Fruit fly (Drosophila melanogaster): Measurements from ENCODE around the gene RnpS1.

RnpS1 gene

DNA sequence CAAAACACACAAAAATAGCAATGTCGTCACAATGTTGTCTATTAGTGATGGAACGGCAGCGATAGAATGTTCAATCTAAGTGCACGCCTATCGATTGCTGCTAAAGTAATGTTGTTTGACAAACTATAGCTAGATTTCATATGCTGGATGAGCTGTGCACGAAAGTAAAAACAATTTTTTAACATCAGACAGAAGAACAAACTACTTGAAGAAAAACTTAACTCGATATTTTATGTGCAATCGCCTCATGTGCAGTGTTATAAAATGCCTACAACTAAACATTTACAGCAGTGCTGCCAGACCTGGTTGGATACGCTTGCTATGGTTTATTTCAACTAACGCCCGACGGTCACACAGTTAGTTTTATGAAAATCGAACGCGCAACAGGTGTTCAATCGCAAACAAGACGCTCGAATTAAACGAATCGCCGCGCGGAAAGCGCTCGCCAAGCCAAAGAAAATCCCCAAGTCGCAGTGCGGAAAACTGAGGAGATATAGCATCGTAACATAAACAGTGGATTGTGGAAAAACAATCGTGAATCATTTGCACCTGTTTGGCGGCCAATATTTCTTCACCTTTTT lies 39.2 kb downstream of the RnpS1 start, which contains the start of the genes bocks and CG8312 (continued):
- peak; percentile 54 for TF ChIP-seq grau (tag; optimal IDR thresholded peaks at IDR 0.05)
- TF ChIP-seq CG4282 (GFP tag; optimal IDR thresholded peaks at IDR 0.05) = no peak
- no peak for TF ChIP-seq CG11723 (GFP tag; optimal IDR thresholded peaks at IDR 0.05)
- no peak for TF ChIP-seq salm (tag; optimal IDR thresholded peaks at IDR 0.05)
- peak; percentile 42 for TF ChIP-seq CG13296 (GFP tag; optimal IDR thresholded peaks at IDR 0.05)
- peak; percentile 19 for TF ChIP-seq CG18262 (tag; optimal IDR thresholded peaks at IDR 0.05)
- TF ChIP-seq dati (GFP tag; IDR thresholded peaks at IDR 0.05) = no peak
- no peak for TF ChIP-seq sim (GFP tag; IDR thresholded peaks at IDR 0.05)
- no peak for TF ChIP-seq sna (GFP tag; IDR thresholded peaks at IDR 0.05; ENCODE audit: partially characterized antibody)
- no peak for TF ChIP-seq croc (GFP tag; conservative IDR thresholded peaks at IDR 0.05)
- no peak for TF ChIP-seq ash1 (GFP tag; optimal IDR thresholded peaks at IDR 0.05)
- no peak for TF ChIP-seq CG10321 (GFP tag; IDR thresholded peaks at IDR 0.05)
- no peak for TF ChIP-seq CG12219 (GFP tag; optimal IDR thresholded peaks at IDR 0.05)
- TF ChIP-seq CG8944 (GFP tag; optimal IDR thresholded peaks at IDR 0.05) = peak; percentile 5
- TF ChIP-seq usp (GFP tag; optimal IDR thresholded peaks at IDR 0.05) = no peak
- TF ChIP-seq CG4730 (GFP tag; IDR thresholded peaks at IDR 0.05) = no peak
- no peak for TF ChIP-seq Poxn (GFP tag; IDR thresholded peaks at IDR 0.05)
- TF ChIP-seq Awh (GFP tag; IDR thresholded peaks at IDR 0.05) = no peak
- TF ChIP-seq Hmx (GFP tag; optimal IDR thresholded peaks at IDR 0.05) = no peak
- TF ChIP-seq Pdp1 (GFP tag; optimal IDR thresholded peaks at IDR 0.05) = peak; percentile 41 to 77
- TF ChIP-seq CG16813 (GFP tag; IDR thresholded peaks at IDR 0.05; ENCODE audit: partially characterized antibody) = no peak
- no peak for TF ChIP-seq pan (optimal IDR thresholded peaks at IDR 0.05)
- no peak for TF ChIP-seq pan (GFP tag; optimal IDR thresholded peaks at IDR 0.05 in 1 of 2, IDR thresholded peaks at IDR 0.05 in 1 of 2)
- TF ChIP-seq vfl (GFP tag; optimal IDR thresholded peaks at IDR 0.05) = no peak
- no peak for TF ChIP-seq CG30431 (GFP tag; optimal IDR thresholded peaks at IDR 0.05)
- TF ChIP-seq CG15073 (GFP tag; optimal IDR thresholded peaks at IDR 0.05) = no peak
- no peak for TF ChIP-seq CG14050 (GFP tag; IDR thresholded peaks at IDR 0.05)
- TF ChIP-seq gem (tag; optimal IDR thresholded peaks at IDR 0.05) = peak; percentile 24
- no peak for TF ChIP-seq HLH3B (GFP tag; IDR thresholded peaks at IDR 0.05)
- TF ChIP-seq CG10274 (GFP tag; optimal IDR thresholded peaks at IDR 0.05) = no peak
- no peak for TF ChIP-seq CG9215 (GFP tag; IDR thresholded peaks at IDR 0.05)
- TF ChIP-seq inv (GFP tag; IDR thresholded peaks at IDR 0.05; ENCODE audit: partially characterized antibody) = no peak
- no peak for TF ChIP-seq CG13287 (GFP tag; IDR thresholded peaks at IDR 0.05; ENCODE audit: partially characterized antibody)
- no peak for TF ChIP-seq toy (GFP tag; IDR thresholded peaks at IDR 0.05)
- TF ChIP-seq Mes4 (GFP tag; optimal IDR thresholded peaks at IDR 0.05) = peak; percentile 46
- no peak for TF ChIP-seq B-H1 (GFP tag; IDR thresholded peaks at IDR 0.05)
- TF ChIP-seq Blimp-1 (GFP tag; optimal IDR thresholded peaks at IDR 0.05) = peak; percentile 22
- no peak for TF ChIP-seq Sox100B (GFP tag; optimal IDR thresholded peaks at IDR 0.05)
- no peak for TF ChIP-seq CG16815 (GFP tag; optimal IDR thresholded peaks at IDR 0.05)
- peak; percentile 78 for TF ChIP-seq HmgD (GFP tag; optimal IDR thresholded peaks at IDR 0.05)
- peak; percentile 99 for TF ChIP-seq Sry-δ (GFP tag; optimal IDR thresholded peaks at IDR 0.05)
- TF ChIP-seq Myb (GFP tag; optimal IDR thresholded peaks at IDR 0.05) = peak; percentile 72
- peak; percentile 3 for TF ChIP-seq Chrac-16 (GFP tag; optimal IDR thresholded peaks at IDR 0.05)
- TF ChIP-seq CG11247 (GFP tag; IDR thresholded peaks at IDR 0.05) = no peak
- no peak for TF ChIP-seq sens-2 (GFP tag; IDR thresholded peaks at IDR 0.05)
- TF ChIP-seq luna (GFP tag; optimal IDR thresholded peaks at IDR 0.05) = no peak
- TF ChIP-seq CG6175 (GFP tag; IDR thresholded peaks at IDR 0.05) = no peak
- TF ChIP-seq phol (tag; optimal IDR thresholded peaks at IDR 0.05) = peak; percentile 80
- peak; percentile 64 for TF ChIP-seq MESR4 (GFP tag; optimal IDR thresholded peaks at IDR 0.05)
- no peak for TF ChIP-seq Oaz (GFP tag; IDR thresholded peaks at IDR 0.05)
- TF ChIP-seq Dip3 (GFP tag; optimal IDR thresholded peaks at IDR 0.05) = peak; percentile 45
- no peak for TF ChIP-seq crol (GFP tag; IDR thresholded peaks at IDR 0.05)
